Fruit fly (Drosophila melanogaster) whole organism, prepupa: Measurements from ENCODE around the gene Bet3.

Experiments used
- Blimp-1 ChIP-seq: fragments of 200-800 bp; sonication (Bioruptor generic); optimal IDR thresholded peaks from 3 replicates; lab custom pipeline; 2017; ENCODE audit warnings: missing biosample characterization, missing genetic modification characterization, mild to moderate bottlenecking, moderate library complexity, missing genetic modification reagents
- CG10631 ChIP-seq: fragments of 200-800 bp; sonication (Bioruptor generic); optimal IDR thresholded peaks from 2 replicates; lab custom pipeline; 2016; ENCODE audit warnings: missing biosample characterization, missing genetic modification characterization
- CG10669 ChIP-seq: fragments of 200-800 bp; sonication (Bioruptor generic); optimal IDR thresholded peaks from 3 replicates; lab custom pipeline; 2018; ENCODE audit warnings: missing biosample characterization, mild to moderate bottlenecking, missing genetic modification characterization, moderate library complexity
- CG11762 ChIP-seq: fragments of 200-800 bp; sonication (Bioruptor generic); optimal IDR thresholded peaks from 3 replicates; lab custom pipeline; 2016; ENCODE audit warnings: missing biosample characterization, missing genetic modification characterization; ENCODE audit not compliant: insufficient read depth
- CG15336 ChIP-seq: fragments of 200-800 bp; sonication (Bioruptor generic); IDR thresholded peaks from 2 replicates; pipeline ENCODE4 v1.3.6; 2022; ENCODE audit warnings: missing biosample characterization, missing genetic modification characterization
- CG1621 ChIP-seq: fragments of 200-800 bp; sonication (Bioruptor generic); optimal IDR thresholded peaks from 3 replicates; lab custom pipeline; 2018; ENCODE audit warnings: missing biosample characterization, mild to moderate bottlenecking, missing genetic modification characterization
- CG16779 ChIP-seq: fragments of 200-800 bp; sonication (Bioruptor generic); optimal IDR thresholded peaks from 3 replicates; lab custom pipeline; 2017; ENCODE audit warnings: missing biosample characterization, mild to moderate bottlenecking, missing genetic modification characterization
- CG3032 ChIP-seq: fragments of 200-800 bp; optimal IDR thresholded peaks from 2 replicates; lab custom pipeline; 2019; ENCODE audit warnings: missing biosample characterization, mild to moderate bottlenecking, missing genetic modification characterization, moderate library complexity
- CG31627 ChIP-seq: fragments of 200-800 bp; sonication (Bioruptor generic); optimal IDR thresholded peaks from 3 replicates; lab custom pipeline; 2016; ENCODE audit warnings: missing biosample characterization, missing genetic modification characterization
- CG32006 ChIP-seq: fragments of 200-800 bp; sonication (Bioruptor generic); optimal IDR thresholded peaks from 3 replicates; lab custom pipeline; 2017; ENCODE audit warnings: missing biosample characterization, mild to moderate bottlenecking, missing genetic modification characterization
- CG34406 ChIP-seq: fragments of 200-800 bp; sonication (Bioruptor generic); optimal IDR thresholded peaks from 3 replicates; lab custom pipeline; 2016; ENCODE audit warnings: missing biosample characterization, missing genetic modification characterization
- CG3919 ChIP-seq: fragments of 200-800 bp; sonication (Bioruptor generic); optimal IDR thresholded peaks from 3 replicates; lab custom pipeline; 2016; ENCODE audit warnings: missing biosample characterization, missing genetic modification characterization
- CG6163 ChIP-seq: fragments of 200-800 bp; sonication (Bioruptor generic); IDR thresholded peaks from 3 replicates; pipeline ENCODE4 v1.3.6; 2022; ENCODE audit warnings: missing biosample characterization, missing genetic modification characterization
- CG6276 ChIP-seq: fragments of 200-800 bp; sonication (Bioruptor generic); optimal IDR thresholded peaks from 2 replicates; lab custom pipeline; 2017; ENCODE audit warnings: missing biosample characterization, mild to moderate bottlenecking, missing genetic modification characterization
- CG6854 ChIP-seq: fragments of 200-800 bp; sonication (Bioruptor generic); optimal IDR thresholded peaks from 2 replicates; lab custom pipeline; 2017; ENCODE audit warnings: missing biosample characterization, mild to moderate bottlenecking, missing genetic modification characterization
- CG7368 ChIP-seq: fragments of 200-800 bp; sonication (Bioruptor generic); optimal IDR thresholded peaks from 3 replicates; lab custom pipeline; 2016; ENCODE audit warnings: missing biosample characterization, missing genetic modification characterization
- CG8319 ChIP-seq: fragments of 200-800 bp; sonication (Bioruptor generic); optimal IDR thresholded peaks from 3 replicates; lab custom pipeline; 2016; ENCODE audit warnings: missing biosample characterization, missing genetic modification characterization
- CG9139 ChIP-seq: fragments of 200-800 bp; sonication (Bioruptor generic); optimal IDR thresholded peaks from 3 replicates; lab custom pipeline; 2017; ENCODE audit warnings: missing biosample characterization, mild to moderate bottlenecking, missing genetic modification characterization
- Eip75B ChIP-seq: fragments of 200-800 bp; sonication (Bioruptor generic); optimal IDR thresholded peaks from 3 replicates; lab custom pipeline; 2016; ENCODE audit warnings: missing biosample characterization, missing genetic modification characterization
- Eip78C ChIP-seq: fragments of 200-800 bp; sonication (Bioruptor generic); peaks from one replicate; lab custom pipeline; 2016; ENCODE audit warnings: missing biosample characterization, missing genetic modification characterization
- Eip93F ChIP-seq: fragments of 200-800 bp; sonication (Bioruptor generic); optimal IDR thresholded peaks from 2 replicates; lab custom pipeline; 2016; ENCODE audit warnings: missing biosample characterization, mild to moderate bottlenecking, missing genetic modification characterization
- Ets21C ChIP-seq: fragments of 200-800 bp; sonication (Bioruptor generic); optimal IDR thresholded peaks from 3 replicates; lab custom pipeline; 2016; ENCODE audit warnings: missing biosample characterization, missing genetic modification characterization
- Ets96B ChIP-seq: fragments of 200-800 bp; optimal IDR thresholded peaks from 2 replicates; lab custom pipeline; 2019; ENCODE audit warnings: missing biosample characterization, mild to moderate bottlenecking, missing genetic modification characterization, moderate library complexity
- Gug ChIP-seq: fragments of 200-800 bp; sonication (Bioruptor generic); IDR thresholded peaks from 2 replicates; pipeline ENCODE4 v1.3.6; 2022; ENCODE audit warnings: missing biosample characterization, missing genetic modification characterization
- Hr38 ChIP-seq: sonication (Bioruptor generic); optimal IDR thresholded peaks from 2 replicates; lab custom pipeline; 2016; ENCODE audit warnings: missing biosample characterization, missing genetic modification characterization
- Hr39 ChIP-seq: fragments of 200-800 bp; sonication (Bioruptor generic); optimal IDR thresholded peaks from 2 replicates; lab custom pipeline; 2016; ENCODE audit warnings: missing biosample characterization, missing genetic modification characterization
- Hr4 ChIP-seq: fragments of 200-800 bp; sonication (Bioruptor generic); optimal IDR thresholded peaks from 3 replicates; lab custom pipeline; 2016; ENCODE audit warnings: missing biosample characterization, missing genetic modification characterization
- Lpt ChIP-seq: fragments of 200-800 bp; sonication (Bioruptor generic); optimal IDR thresholded peaks from 3 replicates; lab custom pipeline; 2016; ENCODE audit warnings: missing biosample characterization, missing genetic modification characterization
- Met ChIP-seq: fragments of 200-800 bp; sonication (Bioruptor generic); optimal IDR thresholded peaks from 3 replicates; lab custom pipeline; 2016; ENCODE audit warnings: missing biosample characterization, missing genetic modification characterization
- Smox ChIP-seq: fragments of 200-800 bp; sonication (Bioruptor generic); optimal IDR thresholded peaks from 3 replicates; lab custom pipeline; 2016; ENCODE audit warnings: missing biosample characterization, missing genetic modification characterization
- Sox14 ChIP-seq: fragments of 200-800 bp; sonication (Bioruptor generic); optimal IDR thresholded peaks from 3 replicates; lab custom pipeline; 2016; ENCODE audit warnings: missing biosample characterization, missing genetic modification characterization
- Sox15 ChIP-seq: fragments of 200-800 bp; sonication (Bioruptor generic); optimal IDR thresholded peaks from 3 replicates; lab custom pipeline; 2016; ENCODE audit warnings: missing biosample characterization, missing genetic modification characterization
- achi ChIP-seq: fragments of 200-800 bp; sonication (Bioruptor generic); optimal IDR thresholded peaks from 3 replicates; lab custom pipeline; 2016; ENCODE audit warnings: missing biosample characterization, missing genetic modification characterization
- acj6 ChIP-seq: fragments of 200-800 bp; sonication (Bioruptor generic); optimal IDR thresholded peaks from 3 replicates; lab custom pipeline; 2016; ENCODE audit warnings: missing biosample characterization, missing genetic modification characterization
- dac ChIP-seq: fragments of 200-800 bp; sonication (Bioruptor generic); optimal IDR thresholded peaks from 2 replicates; lab custom pipeline; 2017; ENCODE audit warnings: missing biosample characterization, mild to moderate bottlenecking, missing genetic modification characterization
- dsx ChIP-seq: fragments of 200-800 bp; optimal IDR thresholded peaks from 3 replicates; lab custom pipeline; 2019; ENCODE audit warnings: missing biosample characterization, mild to moderate bottlenecking, missing genetic modification characterization, moderate library complexity; ENCODE audit not compliant: poor library complexity, severe bottlenecking
- eg ChIP-seq: fragments of 200-800 bp; sonication (Bioruptor generic); IDR thresholded peaks from 3 replicates; pipeline ENCODE4 v1.3.6; 2022; ENCODE audit warnings: missing biosample characterization, missing genetic modification characterization
- esn ChIP-seq: fragments of 200-800 bp; sonication (Bioruptor generic); optimal IDR thresholded peaks from 2 replicates; lab custom pipeline; 2016; ENCODE audit warnings: missing biosample characterization, mild to moderate bottlenecking, missing genetic modification characterization, moderate library complexity
- fd59A ChIP-seq: fragments of 200-800 bp; sonication (Bioruptor generic); optimal IDR thresholded peaks from 2 replicates; lab custom pipeline; 2017; ENCODE audit warnings: missing biosample characterization, mild to moderate bottlenecking, missing genetic modification characterization, missing genetic modification reagents
- fkh ChIP-seq: fragments of 200-800 bp; sonication (Bioruptor generic); optimal IDR thresholded peaks from 3 replicates; lab custom pipeline; 2017; ENCODE audit warnings: missing biosample characterization, mild to moderate bottlenecking, missing genetic modification characterization, moderate library complexity
- pdm3 ChIP-seq: fragments of 200-800 bp; sonication (Bioruptor generic); optimal IDR thresholded peaks from 3 replicates; lab custom pipeline; 2016; ENCODE audit warnings: missing biosample characterization, missing genetic modification characterization
- salr ChIP-seq, 2 experiments: fragments of 200-800 bp; sonication (Bioruptor generic); optimal IDR thresholded peaks; 3 replicates each; lab custom pipeline; 2016 to 2018; ENCODE audit warnings: missing biosample characterization in 2 of 2, missing genetic modification characterization in 2 of 2, mild to moderate bottlenecking in 1 of 2
- spab ChIP-seq: fragments of 200-800 bp; sonication (Bioruptor generic); optimal IDR thresholded peaks from 2 replicates; lab custom pipeline; 2017; ENCODE audit warnings: missing biosample characterization, mild to moderate bottlenecking, missing genetic modification characterization, missing genetic modification reagents
- ss ChIP-seq, 2 experiments: fragments of 200-800 bp; sonication (Bioruptor generic); optimal IDR thresholded peaks; 2 replicates in 1 of 2; 3 replicates in 1 of 2; lab custom pipeline; 2017 to 2018; ENCODE audit warnings: mild to moderate bottlenecking in 2 of 2, missing biosample characterization in 2 of 2, missing genetic modification characterization in 2 of 2, moderate library complexity in 1 of 2
- svp ChIP-seq: fragments of 200-800 bp; sonication (Bioruptor generic); peaks from one replicate; lab custom pipeline; 2016; ENCODE audit warnings: missing biosample characterization, missing genetic modification characterization
- topi ChIP-seq: fragments of 200-800 bp; sonication (Bioruptor generic); optimal IDR thresholded peaks from 3 replicates; lab custom pipeline; 2016; ENCODE audit warnings: missing biosample characterization, missing genetic modification characterization
- vri ChIP-seq: fragments of 200-800 bp; sonication (Bioruptor generic); optimal IDR thresholded peaks from 3 replicates; lab custom pipeline; 2016; ENCODE audit warnings: missing biosample characterization, mild to moderate bottlenecking, missing genetic modification characterization

Gene Bet3

dm6 chr3L:9462247-9462769 is 20.2 kb upstream of the Bet3 start (continued):
- TF ChIP-seq fd59A (peak; percentile 81), Ets96B (tag; lab: Kevin White, UChicago) (peak; percentile 92), CG3032 (peak; percentile 91), CG34406 (GFP tag; lab: Kevin White, UChicago) (peak; percentile 87), Smox (GFP tag; lab: Kevin White, UChicago) (peak; percentile 89), vri (peak; percentile 83), dsx (GFP tag; lab: Kevin White, UChicago) (peak; percentile 85), salr (GFP tag; optimal IDR thresholded peaks at IDR 0.05; lab: Kevin White, UChicago) (peak; percentile 70 to 93), CG11762 (GFP tag; lab: Kevin White, UChicago) (peak; percentile 81), Lpt (GFP tag; lab: Kevin White, UChicago) (peak; percentile 92), Ets21C (GFP tag; lab: Kevin White, UChicago) (peak; percentile 76), spab (peak; percentile 85), CG10631 (peak; percentile 79), CG16779 (tag; lab: Kevin White, UChicago) (peak; percentile 90), dac (GFP tag; lab: Kevin White, UChicago) (peak; percentile 89)

- TF ChIP-seq dac (GFP tag; lab: Kevin White, UChicago) (no peak), Ets96B (tag; lab: Kevin White, UChicago) (peak; percentile 27), CG31627 (GFP tag; lab: Kevin White, UChicago) (peak; percentile 7), eg (peak; percentile 62), CG9139 (GFP tag; lab: Kevin White, UChicago) (no peak), Ets21C (GFP tag; lab: Kevin White, UChicago) (no peak), CG8319 (GFP tag; lab: Kevin White, UChicago) (no peak), achi (GFP tag; lab: Kevin White, UChicago) (no peak), Sox14 (GFP tag; lab: Kevin White, UChicago) (peak; percentile 4), CG1621 (peak; percentile 47), CG32006 (GFP tag; lab: Kevin White, UChicago) (no peak), Hr4 (GFP tag; lab: Kevin White, UChicago) (no peak), CG6276 (GFP tag; lab: Kevin White, UChicago) (no peak), Gug (GFP tag; lab: Robert Waterston, UW) (no peak), esn (no peak), vri (no peak), Smox (GFP tag; lab: Kevin White, UChicago) (no peak), Eip78C (GFP tag; lab: Kevin White, UChicago) (no peak), CG3032 (no peak), Hr38 (GFP tag; lab: Kevin White, UChicago) (no peak), CG34406 (GFP tag; lab: Kevin White, UChicago) (no peak), CG15336 (GFP tag; lab: Robert Waterston, UW) (peak; percentile 6; the same call in 1 of the 2 replicates), Eip93F (GFP tag; lab: Kevin White, UChicago) (no peak), ss (GFP tag; optimal IDR thresholded peaks at IDR 0.05; lab: Kevin White, UChicago) (no peak), CG3919 (GFP tag; lab: Kevin White, UChicago) (no peak), CG10631 (no peak), CG6163 (GFP tag; lab: Robert Waterston, UW) (peak; percentile 43; the same call in 1 of the 3 replicates), CG16779 (tag; lab: Kevin White, UChicago) (no peak), dsx (GFP tag; lab: Kevin White, UChicago) (no peak), fkh (GFP tag; lab: Kevin White, UChicago) (no peak), pdm3 (GFP tag; lab: Kevin White, UChicago) (no peak), Eip75B (GFP tag; lab: Kevin White, UChicago) (no peak), Lpt (GFP tag; lab: Kevin White, UChicago) (no peak), topi (GFP tag; lab: Kevin White, UChicago) (no peak), Sox15 (GFP tag; lab: Kevin White, UChicago) (no peak), Hr39 (GFP tag; lab: Kevin White, UChicago) (peak; percentile 50), CG6854 (GFP tag; lab: Kevin White, UChicago) (no peak), acj6 (GFP tag; lab: Kevin White, UChicago) (no peak), Met (GFP tag; lab: Kevin White, UChicago) (no peak), Blimp-1 (GFP tag; lab: Kevin White, UChicago) (no peak), salr (GFP tag; optimal IDR thresholded peaks at IDR 0.05; lab: Kevin White, UChicago) (peak in 1 of 2 experiments; percentile 7), svp (GFP tag; lab: Kevin White, UChicago) (no peak), CG7368 (no peak), CG10669 (GFP tag; lab: Kevin White, UChicago) (peak; percentile 23)
Observed at dm6 chr3L:9461670-9462246, 19.7 kb upstream of the Bet3 start.
